Fruit fly (Drosophila melanogaster) whole organism, pupa: ENCODE results near the gene CG42727.

Source experiments
- CG14655 ChIP-seq: fragments of 200-800 bp; sonication (Bioruptor generic); optimal IDR thresholded peaks from 3 replicates; lab custom pipeline; 2017; ENCODE audit warnings: mild to moderate bottlenecking, missing biosample characterization, missing genetic modification reagents, missing genetic modification characterization
- CG15710 ChIP-seq: fragments of 200-800 bp; sonication (Bioruptor generic); optimal IDR thresholded peaks from 2 replicates; lab custom pipeline; 2018; ENCODE audit warnings: missing biosample characterization, mild to moderate bottlenecking, missing genetic modification characterization, moderate library complexity
- CG34367 ChIP-seq: fragments of 200-800 bp; sonication (Bioruptor generic); optimal IDR thresholded peaks from 2 replicates; lab custom pipeline; 2018; ENCODE audit warnings: missing biosample characterization, mild to moderate bottlenecking, missing genetic modification characterization
- Ets98B ChIP-seq: fragments of 200-800 bp; sonication (Bioruptor generic); IDR thresholded peaks from 2 replicates; pipeline ENCODE4 v1.3.6; 2022; ENCODE audit warnings: missing biosample characterization, missing genetic modification characterization
- Snoo ChIP-seq: fragments of 200-800 bp; sonication (Bioruptor generic); optimal IDR thresholded peaks from 3 replicates; lab custom pipeline; 2017; ENCODE audit warnings: missing biosample characterization, mild to moderate bottlenecking, missing genetic modification characterization, inconsistent platforms

DNA sequence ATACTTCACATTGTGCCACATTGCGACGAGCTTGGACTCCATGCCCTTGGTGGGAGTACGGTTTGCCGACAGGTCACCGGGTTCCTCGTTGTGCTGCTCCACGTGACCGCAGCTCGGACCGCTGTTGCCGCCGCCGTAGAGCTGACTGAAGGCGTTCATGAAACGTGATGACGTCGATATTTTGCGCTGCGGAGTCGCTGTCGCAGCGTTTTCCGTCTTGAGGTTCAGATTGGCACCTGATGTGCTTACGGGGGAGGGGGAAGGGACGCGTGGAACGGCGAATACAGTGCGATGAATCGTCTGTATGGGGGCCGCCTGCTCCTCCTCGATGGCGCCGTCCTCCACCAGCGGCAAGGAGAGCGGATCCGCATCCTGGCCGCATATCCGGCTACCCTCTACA lies 8.3 kb downstream of the CG42727 start:
- TF ChIP-seq CG15710 (tag; lab: Kevin White, UChicago), result no peak
- TF ChIP-seq CG34367 (tag; lab: Kevin White, UChicago), result no peak
- no peak for TF ChIP-seq CG14655 (GFP tag; lab: Kevin White, UChicago)
- no peak for TF ChIP-seq Snoo (tag; lab: Kevin White, UChicago)
- TF ChIP-seq Ets98B, result no peak
